Worm (Caenorhabditis elegans) whole organism, late embryonic: ENCODE measurements around the gene rom-1.

ENCODE experiments used
- K09A11.1 ChIP-seq: sonication (generic microtip); optimal IDR thresholded peaks from 2 replicates; lab custom pipeline; 2017; ENCODE audit warnings: antibody characterized with exemption, mild to moderate bottlenecking, missing genetic modification characterization, missing compliant biosample characterization; ENCODE audit not compliant: insufficient read depth
- T23F11.4 ChIP-seq: fragments of 200-800 bp; sonication (Bioruptor generic); optimal IDR thresholded peaks from 2 replicates; lab custom pipeline; 2018; ENCODE audit warnings: mild to moderate bottlenecking, missing genetic modification characterization, missing compliant biosample characterization
- ahr-1 ChIP-seq: sonication (generic microtip); optimal IDR thresholded peaks from 2 replicates; lab custom pipeline; 2016; ENCODE audit warnings: missing genetic modification characterization, missing compliant biosample characterization
- ama-1 ChIP-seq: fragments of 150-350 bp; optimal IDR thresholded peaks from 2 replicates; lab custom pipeline; 2014
- ceh-14 ChIP-seq: sonication (generic microtip); optimal IDR thresholded peaks from 2 replicates; lab custom pipeline; 2016; ENCODE audit warnings: missing genotype, missing genetic modification characterization, missing compliant biosample characterization
- ceh-19 ChIP-seq: fragments of 200-800 bp; sonication (Bioruptor generic); optimal IDR thresholded peaks from 2 replicates; lab custom pipeline; 2018; ENCODE audit warnings: mild to moderate bottlenecking, missing genetic modification characterization, missing compliant biosample characterization
- ceh-2 ChIP-seq: sonication (generic microtip); optimal IDR thresholded peaks from 2 replicates; lab custom pipeline; 2016; ENCODE audit warnings: missing genotype, missing genetic modification characterization, missing compliant biosample characterization
- ceh-22 ChIP-seq: sonication (generic microtip); optimal IDR thresholded peaks from 2 replicates; lab custom pipeline; 2017; ENCODE audit warnings: missing biosample characterization, missing genetic modification characterization
- ceh-24 ChIP-seq: sonication (generic microtip); optimal IDR thresholded peaks from 2 replicates; lab custom pipeline; 2016; ENCODE audit warnings: mild to moderate bottlenecking, missing genetic modification characterization, missing compliant biosample characterization
- ceh-30 ChIP-seq: fragments of 150-350 bp; optimal IDR thresholded peaks from 2 replicates; lab custom pipeline; 2014; ENCODE audit warnings: missing biosample characterization, missing genetic modification characterization
- ceh-31 ChIP-seq: sonication (generic microtip); optimal IDR thresholded peaks from 2 replicates; lab custom pipeline; 2016; ENCODE audit warnings: missing genetic modification characterization, missing compliant biosample characterization
- ceh-34 ChIP-seq: sonication (generic microtip); optimal IDR thresholded peaks from 2 replicates; lab custom pipeline; 2016; ENCODE audit warnings: mild to moderate bottlenecking, missing genetic modification characterization, missing compliant biosample characterization
- ceh-45 ChIP-seq: fragments of 200-800 bp; sonication (Bioruptor generic); IDR thresholded peaks from 2 replicates; pipeline ENCODE4 v1.3.6; 2022; ENCODE audit warnings: missing genetic modification reagents, missing genetic modification characterization, missing compliant biosample characterization
- ceh-48 ChIP-seq: sonication (generic microtip); optimal IDR thresholded peaks from 2 replicates; lab custom pipeline; 2016; ENCODE audit warnings: missing genetic modification characterization, inconsistent platforms, missing compliant biosample characterization
- ceh-9 ChIP-seq: sonication (generic microtip); optimal IDR thresholded peaks from 2 replicates; lab custom pipeline; 2016; ENCODE audit warnings: mild to moderate bottlenecking, missing genetic modification characterization, inconsistent platforms, missing compliant biosample characterization
- che-1 ChIP-seq: sonication (generic microtip); optimal IDR thresholded peaks from 2 replicates; lab custom pipeline; 2016; ENCODE audit warnings: mild to moderate bottlenecking, missing genetic modification characterization, missing compliant biosample characterization
- elt-2 ChIP-seq: sonication (generic microtip); optimal IDR thresholded peaks from 2 replicates; lab custom pipeline; 2016; ENCODE audit warnings: missing genetic modification reagents, missing genetic modification characterization, missing compliant biosample characterization
- ets-4 ChIP-seq: sonication (generic microtip); optimal IDR thresholded peaks from 2 replicates; lab custom pipeline; 2016; ENCODE audit warnings: missing genetic modification characterization, missing compliant biosample characterization
- eyg-1 ChIP-seq: sonication (generic microtip); optimal IDR thresholded peaks from 2 replicates; lab custom pipeline; 2016; ENCODE audit warnings: missing genotype, missing genetic modification characterization, missing compliant biosample characterization
- fax-1 ChIP-seq: sonication (generic microtip); optimal IDR thresholded peaks from 2 replicates; lab custom pipeline; 2016; ENCODE audit warnings: missing genotype, missing genetic modification characterization, missing compliant biosample characterization
- fkh-10 ChIP-seq: fragments of 150-350 bp; optimal IDR thresholded peaks from 2 replicates; lab custom pipeline; 2014; ENCODE audit warnings: missing biosample characterization, missing genetic modification reagents, missing genetic modification characterization
- fkh-6 ChIP-seq: sonication (generic microtip); optimal IDR thresholded peaks from 2 replicates; lab custom pipeline; 2016; ENCODE audit warnings: missing genetic modification characterization, missing compliant biosample characterization
- hlh-13 ChIP-seq: fragments of 200-800 bp; sonication (Bioruptor generic); optimal IDR thresholded peaks from 2 replicates; lab custom pipeline; 2018; ENCODE audit warnings: mild to moderate bottlenecking, missing genetic modification characterization, missing compliant biosample characterization
- hlh-15 ChIP-seq: sonication (generic microtip); optimal IDR thresholded peaks from 2 replicates; lab custom pipeline; 2016; ENCODE audit warnings: missing genetic modification characterization, missing compliant biosample characterization
- hlh-8 ChIP-seq: sonication (generic microtip); optimal IDR thresholded peaks from 2 replicates; lab custom pipeline; 2016; ENCODE audit warnings: missing genotype, missing genetic modification characterization, missing compliant biosample characterization
- lim-6 ChIP-seq: sonication (generic microtip); optimal IDR thresholded peaks from 2 replicates; lab custom pipeline; 2016; ENCODE audit warnings: missing genetic modification characterization, missing compliant biosample characterization
- lin-11 ChIP-seq: fragments of 200-800 bp; sonication (Bioruptor generic); optimal IDR thresholded peaks from 2 replicates; lab custom pipeline; 2018; ENCODE audit warnings: mild to moderate bottlenecking, missing genetic modification characterization, missing compliant biosample characterization
- madf-2 ChIP-seq: sonication (generic microtip); optimal IDR thresholded peaks from 2 replicates; lab custom pipeline; 2017; ENCODE audit warnings: missing genetic modification characterization, missing compliant biosample characterization
- mec-3 ChIP-seq: sonication (generic microtip); optimal IDR thresholded peaks from 2 replicates; lab custom pipeline; 2016; ENCODE audit warnings: borderline replicate concordance, missing genetic modification characterization, missing compliant biosample characterization
- nhr-232 ChIP-seq: sonication (generic microtip); optimal IDR thresholded peaks from 2 replicates; lab custom pipeline; 2016; ENCODE audit warnings: missing genetic modification characterization, missing compliant biosample characterization
- odd-2 ChIP-seq: sonication (generic microtip); optimal IDR thresholded peaks from 2 replicates; lab custom pipeline; 2017; ENCODE audit warnings: antibody characterized with exemption, mild to moderate bottlenecking, missing genetic modification characterization, missing compliant biosample characterization
- pat-9 ChIP-seq: fragments of 200-800 bp; sonication (Bioruptor generic); optimal IDR thresholded peaks from 2 replicates; lab custom pipeline; 2018; ENCODE audit warnings: mild to moderate bottlenecking, missing genetic modification characterization, moderate library complexity, missing compliant biosample characterization
- pha-2 ChIP-seq: sonication (generic microtip); optimal IDR thresholded peaks from 2 replicates; lab custom pipeline; 2017; ENCODE audit warnings: mild to moderate bottlenecking, missing genetic modification characterization, missing compliant biosample characterization
- pha-4 ChIP-seq: fragments of 150-350 bp; optimal IDR thresholded peaks from 2 replicates; lab custom pipeline; 2018; ENCODE audit warnings: missing biosample characterization, missing genetic modification reagents, missing genetic modification characterization
- pqm-1 ChIP-seq: sonication (generic microtip); optimal IDR thresholded peaks from 2 replicates; lab custom pipeline; 2016; ENCODE audit warnings: missing genetic modification characterization, missing compliant biosample characterization
- ref-2 ChIP-seq: sonication (generic microtip); optimal IDR thresholded peaks from 2 replicates; lab custom pipeline; 2016; ENCODE audit warnings: missing genetic modification characterization, missing compliant biosample characterization
- sdc-2 ChIP-seq: sonication (generic microtip); optimal IDR thresholded peaks from 2 replicates; lab custom pipeline; 2016; ENCODE audit warnings: missing genotype, missing genetic modification characterization, missing compliant biosample characterization
- sox-2 ChIP-seq: fragments of 200-800 bp; sonication (Bioruptor generic); IDR thresholded peaks from 2 replicates; pipeline ENCODE4 v1.3.6; 2022; ENCODE audit warnings: missing genetic modification reagents, missing genetic modification characterization, missing compliant biosample characterization
- syd-9 ChIP-seq: sonication (generic microtip); optimal IDR thresholded peaks from 2 replicates; lab custom pipeline; 2016; ENCODE audit warnings: mild to moderate bottlenecking, missing genetic modification characterization, moderate library complexity, missing compliant biosample characterization
- tbx-2 ChIP-seq: sonication (generic microtip); optimal IDR thresholded peaks from 2 replicates; lab custom pipeline; 2016; ENCODE audit warnings: missing genetic modification characterization, missing compliant biosample characterization
- tbx-7 ChIP-seq: sonication (generic microtip); optimal IDR thresholded peaks from 2 replicates; lab custom pipeline; 2016; ENCODE audit warnings: missing genotype, missing genetic modification characterization, missing compliant biosample characterization
- unc-42 ChIP-seq: sonication (generic microtip); optimal IDR thresholded peaks from 2 replicates; lab custom pipeline; 2016; ENCODE audit warnings: missing genotype, missing genetic modification characterization, missing compliant biosample characterization
- unc-55 ChIP-seq: sonication (generic microtip); optimal IDR thresholded peaks from 2 replicates; lab custom pipeline; 2017; ENCODE audit warnings: missing biosample characterization, missing genetic modification reagents, missing genetic modification characterization
- unc-86 ChIP-seq: sonication (generic microtip); optimal IDR thresholded peaks from 2 replicates; lab custom pipeline; 2016; ENCODE audit warnings: missing genetic modification characterization, missing compliant biosample characterization
- zip-5 ChIP-seq: sonication (generic microtip); optimal IDR thresholded peaks from 2 replicates; lab custom pipeline; 2016; ENCODE audit warnings: missing genetic modification characterization, missing compliant biosample characterization
- ztf-16 ChIP-seq: sonication (generic microtip); optimal IDR thresholded peaks from 2 replicates; lab custom pipeline; 2017; ENCODE audit warnings: missing genetic modification characterization, missing compliant biosample characterization

Gene rom-1

DNA sequence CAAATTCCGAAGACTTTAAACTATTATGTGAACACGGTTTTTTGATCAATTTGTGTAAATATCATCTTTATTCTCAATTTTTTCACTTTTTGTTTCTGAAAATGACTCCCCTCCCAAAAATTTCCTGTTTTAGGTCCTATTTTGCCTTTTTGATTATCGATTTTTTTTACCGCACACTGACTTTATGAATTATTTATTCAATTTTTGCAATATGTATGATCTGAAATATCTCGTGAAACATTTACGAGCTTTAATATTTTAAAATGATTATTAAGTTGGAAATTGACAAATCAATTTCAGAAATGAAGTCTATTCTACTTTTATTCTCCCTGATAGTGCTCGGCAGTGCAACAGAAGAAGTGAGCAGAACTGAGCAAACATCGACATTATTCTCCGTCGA is 27.6 kb upstream of the rom-1 start, which contains the start of gene C35D10.1:
C35D10.1 (plus strand) TSS at position 301 of the 400 bp plus-strand sequence.
- TF ChIP-seq ceh-30 (tag; lab: Kevin White, UChicago) (no peak), K09A11.1 (tag; lab: Kevin White, UChicago) (no peak), T23F11.4 (GFP tag; lab: Kevin White, UChicago) (no peak), lim-6 (tag; lab: Kevin White, UChicago) (no peak), ceh-45 (no peak), ama-1 (lab: Kevin White, UChicago) (no peak), ztf-16 (tag; lab: Kevin White, UChicago) (no peak), ref-2 (no peak), unc-42 (tag; lab: Kevin White, UChicago) (no peak)

DNA sequence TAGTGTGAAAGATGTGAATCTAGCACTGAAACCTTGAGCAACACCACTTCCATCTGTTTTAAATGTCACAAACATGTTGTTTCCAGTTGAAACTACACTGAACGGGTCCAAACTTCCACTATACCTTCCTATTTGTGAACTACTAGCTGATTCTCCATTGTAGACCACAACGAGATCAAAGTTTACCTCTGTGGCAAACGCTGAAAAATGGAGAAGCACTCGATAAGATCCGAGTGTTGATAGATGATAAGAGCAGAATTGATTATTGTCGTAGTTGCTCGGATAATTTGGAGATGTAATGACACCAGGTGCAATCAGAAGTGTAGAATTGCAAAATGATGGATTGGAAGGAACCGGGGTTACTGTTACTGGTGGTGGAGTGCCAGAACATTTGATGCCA is 25.0 kb upstream of the rom-1 start:
- TF ChIP-seq nhr-232 (no peak), fkh-10 (no peak), ama-1 (lab: Kevin White, UChicago) (no peak), ceh-34 (tag; lab: Kevin White, UChicago) (no peak), T23F11.4 (GFP tag; lab: Kevin White, UChicago) (no peak)
- TF ChIP-seq, all 69 proteins: peak for 0

DNA sequence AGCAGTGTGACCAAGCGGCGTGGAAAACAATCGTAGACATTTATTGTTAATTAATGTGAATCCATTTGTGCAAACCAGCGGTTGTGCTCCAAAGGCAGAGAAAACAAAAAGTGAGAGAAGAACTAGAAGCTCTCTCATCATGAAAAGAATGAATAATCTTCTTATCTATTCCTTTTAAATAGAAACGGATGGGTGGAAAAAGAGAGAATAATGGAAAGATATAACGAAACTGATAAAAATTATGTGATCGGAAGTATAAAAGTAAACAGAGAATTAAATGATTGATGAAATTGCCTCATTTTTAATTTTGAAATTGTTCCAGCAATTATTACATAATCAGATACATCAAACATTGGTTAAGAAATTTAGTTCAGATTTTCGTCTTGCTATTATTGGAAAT is 23.6 kb upstream of the rom-1 start, which contains the start of gene clec-5:
clec-5 (minus strand) TSS at position 178 of the 400 bp plus-strand sequence.
- TF ChIP-seq pat-9 (tag; lab: Kevin White, UChicago) (no peak), ref-2 (no peak), madf-2 (tag; lab: Kevin White, UChicago) (no peak), hlh-8 (tag; lab: Kevin White, UChicago) (no peak), sox-2 (GFP tag; lab: Robert Waterston, UW) (no peak), pha-4 (tag; lab: Kevin White, UChicago) (no peak), ceh-2 (tag; lab: Kevin White, UChicago) (no peak), hlh-15 (tag; lab: Kevin White, UChicago) (no peak), ztf-16 (tag; lab: Kevin White, UChicago) (no peak), lim-6 (tag; lab: Kevin White, UChicago) (no peak), unc-86 (tag; lab: Kevin White, UChicago) (no peak), zip-5 (no peak)

DNA sequence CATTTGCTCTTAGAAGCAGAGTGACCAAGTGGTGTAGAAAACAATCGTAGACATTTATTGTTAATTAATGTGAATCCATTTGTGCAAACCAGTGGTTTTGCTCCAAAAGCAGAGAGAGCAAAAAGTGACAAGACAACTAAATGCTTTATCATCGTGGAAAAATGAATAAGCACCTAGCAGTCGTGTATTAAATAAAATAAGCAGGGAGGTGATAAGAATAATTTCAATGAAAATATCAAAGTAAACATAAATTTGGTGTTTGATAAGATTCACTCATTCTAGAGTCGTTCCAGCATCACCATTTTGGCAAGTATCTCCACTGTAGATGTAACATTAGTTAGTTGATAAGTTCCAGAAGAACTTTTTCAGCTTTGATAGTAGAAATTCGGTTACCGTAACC is 19.7 kb upstream of the rom-1 start, which contains the start of gene clec-6:
clec-6 (minus strand) TSS at position 154 of the 400 bp plus-strand sequence.
- TF ChIP-seq fax-1 (tag; lab: Kevin White, UChicago) = no peak
- TF ChIP-seq ama-1 (lab: Kevin White, UChicago) = no peak
- TF ChIP-seq lin-11 (tag; lab: Kevin White, UChicago) = no peak
- TF ChIP-seq lim-6 (tag; lab: Kevin White, UChicago) = no peak
- no peak for TF ChIP-seq syd-9
- TF ChIP-seq odd-2 (tag; lab: Kevin White, UChicago) = no peak
- TF ChIP-seq ceh-24 = no peak
- TF ChIP-seq pqm-1 (tag; lab: Kevin White, UChicago) = no peak
- no peak for TF ChIP-seq ceh-14 (tag; lab: Kevin White, UChicago)
- TF ChIP-seq che-1 (tag; lab: Kevin White, UChicago) = no peak
- no peak for TF ChIP-seq tbx-7 (tag; lab: Kevin White, UChicago)
- no peak for TF ChIP-seq pha-2 (tag; lab: Kevin White, UChicago)
- TF ChIP-seq sdc-2 (tag; lab: Kevin White, UChicago) = no peak
- TF ChIP-seq ceh-22 (tag; lab: Kevin White, UChicago) = no peak
- no peak for TF ChIP-seq tbx-2 (tag; lab: Kevin White, UChicago)
- no peak for TF ChIP-seq ceh-48 (tag; lab: Kevin White, UChicago)
- no peak for TF ChIP-seq unc-42 (tag; lab: Kevin White, UChicago)

DNA sequence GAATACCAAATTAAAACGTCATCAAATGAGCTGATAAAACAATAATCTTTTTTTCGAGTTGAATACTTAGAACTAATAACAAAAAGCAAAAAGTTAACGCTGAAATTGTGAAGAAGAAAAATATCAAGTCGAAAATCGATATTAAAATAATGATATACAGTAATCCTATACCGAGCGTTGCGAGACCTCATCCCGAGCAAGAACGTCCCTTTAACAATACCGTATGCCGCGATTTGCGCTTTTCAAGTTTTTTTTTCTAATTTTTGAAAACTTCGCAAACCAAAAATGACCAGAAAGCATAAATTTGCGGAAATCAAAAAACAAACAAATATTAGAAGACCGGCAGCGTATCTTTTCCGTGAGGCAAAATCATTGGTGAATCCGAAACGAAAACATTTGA is 16.0 kb upstream of the rom-1 start, which contains the start of gene F26F4.5:
F26F4.5 (minus strand) TSS at position 256 of the 400 bp plus-strand sequence.
- no peak for TF ChIP-seq ceh-31 (tag; lab: Kevin White, UChicago)
- no peak for TF ChIP-seq fax-1 (tag; lab: Kevin White, UChicago)
- no peak for TF ChIP-seq hlh-13 (GFP tag; lab: Kevin White, UChicago)
- no peak for TF ChIP-seq elt-2 (tag; lab: Kevin White, UChicago)
- TF ChIP-seq ceh-19 (GFP tag; lab: Kevin White, UChicago) = no peak
- no peak for TF ChIP-seq ceh-14 (tag; lab: Kevin White, UChicago)
- TF ChIP-seq ceh-9 (tag; lab: Kevin White, UChicago) = no peak
- TF ChIP-seq che-1 (tag; lab: Kevin White, UChicago) = no peak
- no peak for TF ChIP-seq nhr-232
- TF ChIP-seq pha-4 (tag; lab: Kevin White, UChicago) = no peak
- TF ChIP-seq hlh-15 (tag; lab: Kevin White, UChicago) = no peak
- TF ChIP-seq mec-3 (tag; lab: Kevin White, UChicago) = no peak
- TF ChIP-seq unc-55 (GFP tag; lab: Kevin White, UChicago) = no peak
- no peak for TF ChIP-seq eyg-1
- TF ChIP-seq ahr-1 = no peak
- no peak for TF ChIP-seq fkh-6 (tag; lab: Kevin White, UChicago)
- no peak for TF ChIP-seq ets-4 (tag; lab: Kevin White, UChicago)
